Worm (Caenorhabditis elegans): ENCODE results near the gene Y40A1A.3.

DNA sequence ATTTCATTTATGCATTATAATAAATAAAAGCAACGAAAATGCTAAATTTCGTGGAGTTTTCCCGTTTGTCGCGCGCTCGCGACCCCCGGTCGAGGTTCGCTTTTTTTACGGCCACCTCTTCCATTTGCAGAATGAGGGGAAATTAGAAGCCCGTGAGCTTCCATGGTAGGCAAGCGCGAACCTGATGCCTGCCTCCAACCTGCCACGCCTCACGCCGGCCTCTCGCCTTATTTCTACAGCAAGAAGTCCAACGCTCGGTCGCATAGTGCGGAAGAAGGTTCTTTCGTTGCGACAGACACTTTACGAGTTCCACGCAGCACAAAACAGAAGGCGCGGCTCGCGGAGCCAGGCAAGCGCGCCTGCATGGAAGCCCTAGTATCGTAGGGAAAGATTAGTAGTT is 26.2 kb downstream of the Y40A1A.3 start:
- TF ChIP-seq K09A11.1 (tag; optimal IDR thresholded peaks at IDR 0.05; ENCODE audit: insufficient read depth) (no peak), unc-86 (tag; optimal IDR thresholded peaks at IDR 0.05) (no peak), syd-9 (tag; optimal IDR thresholded peaks at IDR 0.05) (no peak), tbx-2 (tag; optimal IDR thresholded peaks at IDR 0.05) (no peak), ama-1 (optimal IDR thresholded peaks at IDR 0.05) (no peak), sox-4 (tag; optimal IDR thresholded peaks at IDR 0.05) (no peak), gmeb-2 (tag; optimal IDR thresholded peaks at IDR 0.05) (no peak), ets-4 (tag; optimal IDR thresholded peaks at IDR 0.05) (no peak), pha-4 (tag; optimal IDR thresholded peaks at IDR 0.05) (no peak)
